Worm (Caenorhabditis elegans): Measurements from ENCODE around the gene F15H10.12.

Gene F15H10.12

DNA sequence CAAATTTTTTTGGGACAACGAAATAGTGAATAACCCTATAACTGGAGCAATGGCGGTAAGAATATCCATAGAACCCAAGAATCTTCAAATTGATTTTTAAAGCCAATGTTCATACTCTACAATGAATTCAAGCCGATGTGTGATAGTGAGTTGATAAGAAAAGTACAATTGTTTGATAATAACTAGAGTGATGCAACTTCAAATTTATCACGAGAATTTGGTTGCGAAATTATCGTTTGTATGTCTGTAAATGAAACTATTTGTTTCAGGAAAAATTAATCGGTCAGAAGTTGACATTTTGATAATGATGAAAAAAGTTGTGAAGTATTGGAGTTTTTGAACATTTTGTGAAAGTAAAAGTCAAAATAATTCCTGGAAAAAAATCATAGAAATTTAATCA lies 10.6 kb downstream of the F15H10.12 start (continued):
- TF ChIP-seq ceh-20 (GFP tag; IDR thresholded peaks at IDR 0.05) = no peak
- no peak for TF ChIP-seq ceh-32 (tag; optimal IDR thresholded peaks at IDR 0.05; ENCODE audit: poor library complexity)
- no peak for TF ChIP-seq zip-2 (tag; optimal IDR thresholded peaks at IDR 0.05)
- TF ChIP-seq spr-3 (GFP tag; optimal IDR thresholded peaks at IDR 0.05) = no peak
- TF ChIP-seq aha-1 (tag) = peak; percentile 56
- TF ChIP-seq hif-1 (tag; optimal IDR thresholded peaks at IDR 0.05) = no peak
- no peak for TF ChIP-seq tra-1 (GFP tag; IDR thresholded peaks at IDR 0.05)
- TF ChIP-seq F44E2.7 (GFP tag; IDR thresholded peaks at IDR 0.05) = no peak
- TF ChIP-seq fos-1 (tag; optimal IDR thresholded peaks at IDR 0.05) = no peak
- peak; percentile 76 for TF ChIP-seq hlh-11 (tag; optimal IDR thresholded peaks at IDR 0.05)
- no peak for TF ChIP-seq ctbp-1 (GFP tag; IDR thresholded peaks at IDR 0.05)
- TF ChIP-seq nhr-77 (tag; optimal IDR thresholded peaks at IDR 0.05) = peak; percentile 89
- no peak for TF ChIP-seq F37D6.2 (tag; optimal IDR thresholded peaks at IDR 0.05)
- TF ChIP-seq F26F4.8 (GFP tag; conservative IDR thresholded peaks at IDR 0.05) = no peak
- TF ChIP-seq egl-27 (tag; optimal IDR thresholded peaks at IDR 0.05) = no peak
- TF ChIP-seq nhr-76 (tag; optimal IDR thresholded peaks at IDR 0.05) = no peak
- TF ChIP-seq R02D3.7 (tag; optimal IDR thresholded peaks at IDR 0.05) = no peak
- no peak for TF ChIP-seq nhr-237 (tag; optimal IDR thresholded peaks at IDR 0.05)
- TF ChIP-seq cey-2 (tag; optimal IDR thresholded peaks at IDR 0.05; ENCODE audit: borderline replicate concordance, insufficient read depth) = no peak
- TF ChIP-seq hmg-1.1 (GFP tag; IDR thresholded peaks at IDR 0.05) = no peak
- TF ChIP-seq zfp-2 (tag; optimal IDR thresholded peaks at IDR 0.05) = no peak
- no peak for TF ChIP-seq Y5F2A.4 (GFP tag; optimal IDR thresholded peaks at IDR 0.05)
- TF ChIP-seq Y48G9A.11 (GFP tag; IDR thresholded peaks at IDR 0.05) = no peak
- TF ChIP-seq T26A8.4 (GFP tag; IDR thresholded peaks at IDR 0.05) = no peak
- TF ChIP-seq ceh-28 (tag; optimal IDR thresholded peaks at IDR 0.05) = no peak
- TF ChIP-seq dve-1 (tag; optimal IDR thresholded peaks at IDR 0.05; ENCODE audit: insufficient read depth) = peak; percentile 91
- TF ChIP-seq vab-7 (GFP tag; IDR thresholded peaks at IDR 0.05) = no peak
- no peak for TF ChIP-seq fkh-10 (GFP tag; optimal IDR thresholded peaks at IDR 0.05)
- TF ChIP-seq zag-1 (tag; optimal IDR thresholded peaks at IDR 0.05) = no peak
- no peak for TF ChIP-seq lin-13 (GFP tag; optimal IDR thresholded peaks at IDR 0.05)
- TF ChIP-seq php-3 (GFP tag; IDR thresholded peaks at IDR 0.05) = 0 out of 2 replicates have a peak, but pooled peaks have one; percentile 32
- no peak for TF ChIP-seq Y75B8A.6 (GFP tag; IDR thresholded peaks at IDR 0.05)
- TF ChIP-seq sdz-12 (GFP tag; optimal IDR thresholded peaks at IDR 0.05) = no peak
- no peak for TF ChIP-seq D1046.2 (GFP tag; IDR thresholded peaks at IDR 0.05)
- TF ChIP-seq tag-97 (GFP tag; IDR thresholded peaks at IDR 0.05) = no peak
- peak; percentile 90 for TF ChIP-seq pqm-1 (tag; optimal IDR thresholded peaks at IDR 0.05)
- no peak for TF ChIP-seq ceh-82 (tag; optimal IDR thresholded peaks at IDR 0.05)

DNA sequence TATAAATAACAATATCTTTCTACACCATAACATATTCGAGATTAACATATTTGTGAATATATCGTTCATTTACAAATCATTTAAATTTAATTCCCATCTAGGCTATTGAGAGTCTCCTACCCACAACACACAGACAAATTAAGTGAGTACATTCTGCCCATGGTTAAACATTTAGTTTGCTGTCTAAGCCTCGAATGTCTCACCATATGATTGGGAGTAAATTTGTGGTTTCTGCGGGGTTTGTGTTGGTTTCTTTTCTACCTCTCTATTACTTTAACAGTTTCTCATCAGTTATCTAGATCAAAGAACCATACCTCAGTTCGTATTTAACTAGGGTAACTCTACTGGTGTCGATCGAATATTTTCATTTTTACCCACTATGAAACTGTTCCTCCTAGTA lies 11.4 kb downstream of the F15H10.12 start, which contains the start of gene ugt-2:
Gene ugt-2 (plus strand): TSS at position 371 of the 400 bp plus-strand sequence.
- TF ChIP-seq dmd-8 (GFP tag; IDR thresholded peaks at IDR 0.05) = no peak
- peak; percentile 63 for TF ChIP-seq dmd-6 (GFP tag; IDR thresholded peaks at IDR 0.05)
- TF ChIP-seq nhr-10 (tag; optimal IDR thresholded peaks at IDR 0.05) = no peak
- no peak for TF ChIP-seq madf-9 (GFP tag; conservative IDR thresholded peaks at IDR 0.05)
- no peak for TF ChIP-seq duxl-1 (tag; optimal IDR thresholded peaks at IDR 0.05; ENCODE audit: poor library complexity)
- no peak for TF ChIP-seq zfp-3 (GFP tag; conservative IDR thresholded peaks at IDR 0.05)
- TF ChIP-seq hlh-30 (tag; optimal IDR thresholded peaks at IDR 0.05; ENCODE audit: insufficient read depth) = peak; percentile 2
- TF ChIP-seq nhr-28 (tag; optimal IDR thresholded peaks at IDR 0.05) = peak; percentile 68
- peak in 1 of 2 experiments; percentile 89 for TF ChIP-seq unc-62 (GFP tag; optimal IDR thresholded peaks at IDR 0.05 in 1 of 2)
- no peak for TF ChIP-seq unc-62 (tag; optimal IDR thresholded peaks at IDR 0.05)
- no peak for TF ChIP-seq nhr-102 (tag; optimal IDR thresholded peaks at IDR 0.05)
- no peak for TF ChIP-seq Y48G9A.11 (GFP tag; IDR thresholded peaks at IDR 0.05)
- no peak for TF ChIP-seq nhr-6 (tag; optimal IDR thresholded peaks at IDR 0.05)
- TF ChIP-seq lir-3 (tag; optimal IDR thresholded peaks at IDR 0.05) = no peak
- TF ChIP-seq nhr-42 (GFP tag; IDR thresholded peaks at IDR 0.05) = no peak
- TF ChIP-seq nhr-111 (GFP tag; optimal IDR thresholded peaks at IDR 0.05) = no peak
- no peak for TF ChIP-seq lin-39 (tag; optimal IDR thresholded peaks at IDR 0.05)
- TF ChIP-seq daf-12 (tag; optimal IDR thresholded peaks at IDR 0.05) = no peak
- peak; percentile 15 for TF ChIP-seq dve-1 (tag; optimal IDR thresholded peaks at IDR 0.05; ENCODE audit: insufficient read depth)
- TF ChIP-seq nhr-77 (tag; optimal IDR thresholded peaks at IDR 0.05) = peak; percentile 33
- peak; percentile 74 for TF ChIP-seq pqm-1 (tag; optimal IDR thresholded peaks at IDR 0.05)
